Worm (Caenorhabditis elegans) whole organism, late embryonic: ENCODE data around the gene Y47G7B.2.

ENCODE experiments used
- F13H6.1 ChIP-seq: sonication (generic microtip); optimal IDR thresholded peaks from 2 replicates; lab custom pipeline; 2016; ENCODE audit warnings: missing genetic modification characterization, missing compliant biosample characterization
- ceh-19 ChIP-seq: fragments of 200-800 bp; sonication (Bioruptor generic); optimal IDR thresholded peaks from 2 replicates; lab custom pipeline; 2018; ENCODE audit warnings: mild to moderate bottlenecking, missing genetic modification characterization, missing compliant biosample characterization
- ceh-2 ChIP-seq: sonication (generic microtip); optimal IDR thresholded peaks from 2 replicates; lab custom pipeline; 2016; ENCODE audit warnings: missing genotype, missing genetic modification characterization, missing compliant biosample characterization
- ceh-24 ChIP-seq: sonication (generic microtip); optimal IDR thresholded peaks from 2 replicates; lab custom pipeline; 2016; ENCODE audit warnings: mild to moderate bottlenecking, missing genetic modification characterization, missing compliant biosample characterization
- ceh-31 ChIP-seq: sonication (generic microtip); optimal IDR thresholded peaks from 2 replicates; lab custom pipeline; 2016; ENCODE audit warnings: missing genetic modification characterization, missing compliant biosample characterization
- eyg-1 ChIP-seq: sonication (generic microtip); optimal IDR thresholded peaks from 2 replicates; lab custom pipeline; 2016; ENCODE audit warnings: missing genotype, missing genetic modification characterization, missing compliant biosample characterization
- lin-11 ChIP-seq: fragments of 200-800 bp; sonication (Bioruptor generic); optimal IDR thresholded peaks from 2 replicates; lab custom pipeline; 2018; ENCODE audit warnings: mild to moderate bottlenecking, missing genetic modification characterization, missing compliant biosample characterization
- unc-3 ChIP-seq, 2 experiments: fragments of 200-800 bp in 1 of 2; sonication (Bioruptor generic) in 1 of 2; sonication (generic microtip) in 1 of 2; conservative IDR thresholded peaks in 1 of 2; optimal IDR thresholded peaks in 1 of 2; 2 replicates each; pipeline versions ENCODE4 v1.3.6 to Lab custom; 2016 to 2022; ENCODE audit warnings: missing compliant biosample characterization in 2 of 2, missing genetic modification characterization in 2 of 2, missing genetic modification reagents in 1 of 2

- TF ChIP-seq unc-3 (GFP tag; conservative IDR thresholded peaks at IDR 0.05; lab: Robert Waterston, UW) (no peak), unc-3 (tag; optimal IDR thresholded peaks at IDR 0.05; lab: Kevin White, UChicago) (no peak), ceh-31 (tag; lab: Kevin White, UChicago) (no peak), ceh-19 (GFP tag; lab: Kevin White, UChicago) (no peak), F13H6.1 (tag; lab: Kevin White, UChicago) (no peak), ceh-2 (tag; lab: Kevin White, UChicago) (no peak), lin-11 (tag; lab: Kevin White, UChicago) (no peak), ceh-24 (no peak), eyg-1 (tag; lab: Kevin White, UChicago) (no peak)
These were observed 33.6 kb upstream of the Y47G7B.2 start for ce11 chrII:2741405-2741804.
